Worm (Caenorhabditis elegans) whole organism, L4 larva: ENCODE data around the gene F47B8.18.
A peak's percentile ranks its signal among the peaks of the same experiment; 100 is the strongest.

ENCODE experiments used
- F10B5.3 ChIP-seq: sonication (generic microtip); optimal IDR thresholded peaks from 2 replicates; lab custom pipeline; 2016; ENCODE audit warnings: mild to moderate bottlenecking, missing genetic modification characterization, missing compliant biosample characterization
- F26F4.8 ChIP-seq: fragments of 200-800 bp; sonication (Bioruptor generic); conservative IDR thresholded peaks from 2 replicates; pipeline ENCODE4 v1.3.6; 2022; ENCODE audit warnings: missing genetic modification characterization, missing compliant biosample characterization
- F37D6.2 ChIP-seq: sonication (generic microtip); optimal IDR thresholded peaks from 2 replicates; lab custom pipeline; 2016; ENCODE audit warnings: mild to moderate bottlenecking, missing genetic modification characterization, missing compliant biosample characterization
- F49E8.2 ChIP-seq: sonication (generic microtip); optimal IDR thresholded peaks from 2 replicates; lab custom pipeline; 2016; ENCODE audit warnings: missing compliant biosample characterization, mild to moderate bottlenecking, missing genetic modification characterization, borderline replicate concordance
- T20F7.1 ChIP-seq: fragments of 200-800 bp; sonication (Bioruptor generic); optimal IDR thresholded peaks from 2 replicates; lab custom pipeline; 2018; ENCODE audit warnings: mild to moderate bottlenecking, missing genetic modification characterization, missing compliant biosample characterization
- Y48G9A.11 ChIP-seq: fragments of 200-800 bp; sonication (Bioruptor generic); IDR thresholded peaks from 2 replicates; pipeline ENCODE4 v1.3.6; 2022; ENCODE audit warnings: missing genetic modification reagents, missing genetic modification characterization, missing compliant biosample characterization
- Y5F2A.4 ChIP-seq: fragments of 200-800 bp; sonication (Bioruptor generic); optimal IDR thresholded peaks from 2 replicates; lab custom pipeline; 2018; ENCODE audit warnings: mild to moderate bottlenecking, missing genetic modification characterization, missing compliant biosample characterization
- ZK546.5 ChIP-seq, 2 experiments: sonication (generic microtip); optimal IDR thresholded peaks; 2 replicates each; lab custom pipeline; 2017; ENCODE audit warnings: missing biosample characterization in 2 of 2, missing genetic modification characterization in 2 of 2
- aly-2 ChIP-seq: sonication (generic microtip); optimal IDR thresholded peaks from 2 replicates; lab custom pipeline; 2018; ENCODE audit warnings: missing biosample characterization, missing genetic modification characterization
- ceh-32 ChIP-seq: sonication (generic microtip); optimal IDR thresholded peaks from 2 replicates; lab custom pipeline; 2016; ENCODE audit warnings: mild to moderate bottlenecking, missing genetic modification characterization, missing compliant biosample characterization; ENCODE audit not compliant: poor library complexity
- ceh-62 ChIP-seq: sonication (generic microtip); optimal IDR thresholded peaks from 2 replicates; lab custom pipeline; 2017; ENCODE audit warnings: missing biosample characterization, missing genetic modification characterization
- ceh-82 ChIP-seq: sonication (generic microtip); optimal IDR thresholded peaks from 2 replicates; lab custom pipeline; 2017; ENCODE audit warnings: missing biosample characterization, missing genetic modification characterization
- ctbp-1 ChIP-seq: fragments of 200-800 bp; sonication (Bioruptor generic); IDR thresholded peaks from 2 replicates; pipeline ENCODE4 v1.3.6; 2022; ENCODE audit warnings: missing genetic modification reagents, missing genetic modification characterization, missing compliant biosample characterization
- daf-16 ChIP-seq, 3 experiments: sonication (generic microtip); optimal IDR thresholded peaks; 2 replicates each; lab custom pipeline; 2016 to 2017; ENCODE audit warnings: missing genetic modification characterization in 3 of 3, missing genetic modification reagents in 3 of 3, mild to moderate bottlenecking in 2 of 3, missing compliant biosample characterization in 2 of 3, missing biosample characterization in 1 of 3, moderate library complexity in 1 of 3
- daf-19 ChIP-seq: fragments of 200-800 bp; sonication (Bioruptor generic); conservative IDR thresholded peaks from 2 replicates; pipeline ENCODE4 v1.3.6; 2022; ENCODE audit warnings: missing genetic modification characterization, missing compliant biosample characterization
- daf-8 ChIP-seq: fragments of 200-800 bp; sonication (Bioruptor generic); IDR thresholded peaks from 2 replicates; pipeline ENCODE4 v1.3.6; 2022; ENCODE audit warnings: missing genetic modification characterization, missing compliant biosample characterization
- dmd-8 ChIP-seq: fragments of 200-800 bp; sonication (Bioruptor generic); IDR thresholded peaks from 2 replicates; pipeline ENCODE4 v1.3.6; 2022; ENCODE audit warnings: missing genetic modification characterization, missing compliant biosample characterization
- dmd-9 ChIP-seq: fragments of 200-800 bp; sonication (Bioruptor generic); IDR thresholded peaks from 2 replicates; pipeline ENCODE4 v1.3.6; 2022; ENCODE audit warnings: missing genetic modification reagents, missing genetic modification characterization, missing compliant biosample characterization
- dpl-1 ChIP-seq: fragments of 150-350 bp; optimal IDR thresholded peaks from 2 replicates; lab custom pipeline; 2014; ENCODE audit warnings: missing biosample characterization, missing genetic modification reagents, missing genetic modification characterization
- hlh-30 ChIP-seq: sonication (generic microtip); optimal IDR thresholded peaks from 2 replicates; lab custom pipeline; 2017; ENCODE audit warnings: antibody characterized with exemption, mild to moderate bottlenecking, missing genetic modification characterization, missing compliant biosample characterization; ENCODE audit not compliant: insufficient read depth
- hmg-1.1 ChIP-seq: fragments of 200-800 bp; sonication (Bioruptor generic); IDR thresholded peaks from 2 replicates; pipeline ENCODE4 v1.3.6; 2022; ENCODE audit warnings: missing genetic modification reagents, missing genetic modification characterization, missing compliant biosample characterization
- lim-7 ChIP-seq: fragments of 200-800 bp; sonication (Bioruptor generic); IDR thresholded peaks from 2 replicates; pipeline ENCODE4 v1.3.6; 2022; ENCODE audit warnings: missing genetic modification characterization, missing compliant biosample characterization
- lin-13 ChIP-seq: fragments of 150-350 bp; optimal IDR thresholded peaks from 2 replicates; lab custom pipeline; 2014; ENCODE audit warnings: missing biosample characterization, missing genetic modification reagents, missing genetic modification characterization
- lin-29 ChIP-seq: fragments of 200-800 bp; sonication (Bioruptor generic); IDR thresholded peaks from 2 replicates; pipeline ENCODE4 v1.3.6; 2022; ENCODE audit warnings: missing genetic modification reagents, missing genetic modification characterization, missing compliant biosample characterization
- lir-3 ChIP-seq: sonication (generic microtip); optimal IDR thresholded peaks from 2 replicates; lab custom pipeline; 2016; ENCODE audit warnings: mild to moderate bottlenecking, missing genetic modification characterization, missing compliant biosample characterization
- lsy-2 ChIP-seq, 2 experiments: fragments of 150-350 bp in 1 of 2; sonication (generic microtip) in 1 of 2; optimal IDR thresholded peaks; 2 replicates each; lab custom pipeline; 2014 to 2017; ENCODE audit warnings: missing biosample characterization in 2 of 2, missing genetic modification characterization in 2 of 2
- madf-9 ChIP-seq: fragments of 200-800 bp; sonication (Bioruptor generic); conservative IDR thresholded peaks from 2 replicates; pipeline ENCODE4 v1.3.6; 2022; ENCODE audit warnings: missing genetic modification reagents, missing genetic modification characterization, missing compliant biosample characterization
- mes-2 ChIP-seq: sonication (generic microtip); optimal IDR thresholded peaks from 2 replicates; lab custom pipeline; 2016; ENCODE audit warnings: missing genotype, mild to moderate bottlenecking, missing genetic modification characterization, missing compliant biosample characterization; ENCODE audit not compliant: poor library complexity, severe bottlenecking
- nhr-10 ChIP-seq: fragments of 150-350 bp; optimal IDR thresholded peaks from 2 replicates; lab custom pipeline; 2014; ENCODE audit warnings: missing biosample characterization, missing genetic modification characterization
- nhr-102 ChIP-seq: sonication (generic microtip); optimal IDR thresholded peaks from 2 replicates; lab custom pipeline; 2016; ENCODE audit warnings: mild to moderate bottlenecking, missing genetic modification characterization, moderate library complexity, missing compliant biosample characterization
- nhr-237 ChIP-seq: sonication (generic microtip); optimal IDR thresholded peaks from 2 replicates; lab custom pipeline; 2017; ENCODE audit warnings: missing biosample characterization, missing genetic modification characterization
- nhr-25 ChIP-seq: sonication (generic microtip); optimal IDR thresholded peaks from 2 replicates; lab custom pipeline; 2017; ENCODE audit warnings: missing genetic modification characterization, mild to moderate bottlenecking, missing compliant biosample characterization, antibody characterized with exemption, moderate library complexity, borderline replicate concordance; ENCODE audit not compliant: insufficient read depth
- nhr-28 ChIP-seq: fragments of 150-350 bp; optimal IDR thresholded peaks from 2 replicates; lab custom pipeline; 2014; ENCODE audit warnings: missing biosample characterization, missing genetic modification characterization
- nhr-41 ChIP-seq: fragments of 200-800 bp; sonication (Bioruptor generic); IDR thresholded peaks from 2 replicates; pipeline ENCODE4 v1.3.6; 2022; ENCODE audit warnings: missing genetic modification reagents, missing genetic modification characterization, missing compliant biosample characterization
- nhr-48 ChIP-seq: sonication (generic microtip); optimal IDR thresholded peaks from 2 replicates; lab custom pipeline; 2016; ENCODE audit warnings: mild to moderate bottlenecking, missing genetic modification characterization, missing compliant biosample characterization
- nhr-76 ChIP-seq: fragments of 150-350 bp; optimal IDR thresholded peaks from 2 replicates; lab custom pipeline; 2014; ENCODE audit warnings: missing biosample characterization, missing genetic modification characterization
- nhr-77 ChIP-seq: fragments of 150-350 bp; optimal IDR thresholded peaks from 2 replicates; lab custom pipeline; 2014; ENCODE audit warnings: missing biosample characterization, missing genetic modification characterization
- rbr-2 ChIP-seq: sonication (generic microtip); optimal IDR thresholded peaks from 2 replicates; lab custom pipeline; 2016; ENCODE audit warnings: missing genotype, missing genetic modification characterization, missing compliant biosample characterization
- sdz-12 ChIP-seq: fragments of 200-800 bp; sonication (Bioruptor generic); optimal IDR thresholded peaks from 2 replicates; lab custom pipeline; 2018; ENCODE audit warnings: mild to moderate bottlenecking, missing genetic modification characterization, missing compliant biosample characterization
- skn-1 ChIP-seq: fragments of 150-350 bp; optimal IDR thresholded peaks from 2 replicates; lab custom pipeline; 2014; ENCODE audit warnings: missing biosample characterization, missing genetic modification characterization
- snpc-4 ChIP-seq: fragments of 150-350 bp; optimal IDR thresholded peaks from 2 replicates; lab custom pipeline; 2014; ENCODE audit warnings: missing biosample characterization, missing genetic modification characterization
- spr-3 ChIP-seq: fragments of 200-800 bp; sonication (Bioruptor generic); optimal IDR thresholded peaks from 2 replicates; lab custom pipeline; 2018; ENCODE audit warnings: mild to moderate bottlenecking, missing genetic modification characterization, missing compliant biosample characterization
- tra-1 ChIP-seq: fragments of 200-800 bp; sonication (Bioruptor generic); IDR thresholded peaks from 2 replicates; pipeline ENCODE4 v1.3.6; 2022; ENCODE audit warnings: missing genetic modification reagents, missing genetic modification characterization, missing compliant biosample characterization
- unc-39 ChIP-seq: sonication (generic microtip); optimal IDR thresholded peaks from 2 replicates; lab custom pipeline; 2017; ENCODE audit warnings: missing biosample characterization, missing genetic modification characterization
- vab-7 ChIP-seq: fragments of 200-800 bp; sonication (Bioruptor generic); IDR thresholded peaks from 2 replicates; pipeline ENCODE4 v1.3.6; 2022; ENCODE audit warnings: missing genetic modification reagents, missing genetic modification characterization, missing compliant biosample characterization
- zfp-2 ChIP-seq: sonication (generic microtip); optimal IDR thresholded peaks from 2 replicates; lab custom pipeline; 2016; ENCODE audit warnings: mild to moderate bottlenecking, missing genetic modification characterization, missing compliant biosample characterization
- zfp-3 ChIP-seq: fragments of 200-800 bp; sonication (Bioruptor generic); conservative IDR thresholded peaks from 2 replicates; pipeline ENCODE4 v1.3.6; 2022; ENCODE audit warnings: missing genetic modification reagents, missing genetic modification characterization, missing compliant biosample characterization
- zip-11 ChIP-seq: fragments of 200-800 bp; sonication (Bioruptor generic); IDR thresholded peaks from 2 replicates; pipeline ENCODE4 v1.3.6; 2022; ENCODE audit warnings: missing genetic modification characterization, missing compliant biosample characterization

The F47B8.18 gene

ce11 chrV:14324502-14325467 is at the start of gene F47B8.18, which contains the start of gene F47B8.4:
Gene F47B8.18, minus strand, starts transcription at chrV:14325464.
Gene F47B8.4, minus strand, starts transcription at chrV:14324673.
- TF ChIP-seq zfp-3 (no peak), daf-19 (GFP tag; lab: Robert Waterston, UW) (no peak), daf-16 (GFP tag; optimal IDR thresholded peaks at IDR 0.05; lab: Kevin White, UChicago) (no peak), daf-16 (tag; optimal IDR thresholded peaks at IDR 0.05; lab: Kevin White, UChicago) (peak; percentile 99), ceh-32 (tag; lab: Kevin White, UChicago) (no peak), nhr-28 (peak; percentile 76), ZK546.5 (tag; optimal IDR thresholded peaks at IDR 0.05; lab: Kevin White, UChicago) (no peak), zip-11 (GFP tag; lab: Robert Waterston, UW) (no peak), nhr-76 (tag; lab: Kevin White, UChicago) (no peak), ctbp-1 (GFP tag; lab: Robert Waterston, UW) (no peak), dpl-1 (GFP tag; lab: Kevin White, UChicago) (no peak), zfp-2 (tag; lab: Kevin White, UChicago) (no peak), unc-39 (tag; lab: Kevin White, UChicago) (no peak), hmg-1.1 (GFP tag; lab: Robert Waterston, UW) (no peak), F26F4.8 (0 out of 2 replicates have a peak, but pooled peaks have one; percentile 3), daf-8 (GFP tag; lab: Robert Waterston, UW) (no peak), snpc-4 (no peak), sdz-12 (GFP tag; lab: Kevin White, UChicago) (no peak), ceh-82 (tag; lab: Kevin White, UChicago) (no peak), vab-7 (GFP tag; lab: Robert Waterston, UW) (0 out of 2 replicates have a peak, but pooled peaks have one; percentile 17), hlh-30 (tag; lab: Kevin White, UChicago) (peak; percentile 45), F49E8.2 (tag; lab: Kevin White, UChicago) (no peak), nhr-10 (tag; lab: Kevin White, UChicago) (no peak), lir-3 (tag; lab: Kevin White, UChicago) (no peak), rbr-2 (tag; lab: Kevin White, UChicago) (no peak), lin-13 (GFP tag; lab: Kevin White, UChicago) (no peak), lsy-2 (tag; optimal IDR thresholded peaks at IDR 0.05; lab: Kevin White, UChicago) (no peak), nhr-77 (tag; lab: Kevin White, UChicago) (peak; percentile 20), nhr-102 (tag; lab: Kevin White, UChicago) (no peak), skn-1 (tag; lab: Kevin White, UChicago) (no peak), Y48G9A.11 (no peak), madf-9 (GFP tag; lab: Robert Waterston, UW) (no peak), F10B5.3 (no peak), nhr-48 (tag; lab: Kevin White, UChicago) (no peak), T20F7.1 (GFP tag; lab: Kevin White, UChicago) (no peak), lim-7 (GFP tag; lab: Robert Waterston, UW) (peak; percentile 32; the same call in 1 of the 2 replicates), mes-2 (tag; lab: Kevin White, UChicago) (no peak), ceh-62 (tag; lab: Kevin White, UChicago) (no peak), nhr-237 (tag; lab: Kevin White, UChicago) (no peak), aly-2 (tag; lab: Kevin White, UChicago) (no peak), nhr-25 (no peak), Y5F2A.4 (GFP tag; lab: Kevin White, UChicago) (no peak), tra-1 (GFP tag; lab: Robert Waterston, UW) (no peak), lin-29 (GFP tag; lab: Robert Waterston, UW) (no peak), nhr-41 (GFP tag; lab: Robert Waterston, UW) (0 out of 2 replicates have a peak, but pooled peaks have one; percentile 6), dmd-8 (no peak), spr-3 (GFP tag; lab: Kevin White, UChicago) (no peak), F37D6.2 (tag; lab: Kevin White, UChicago) (no peak), dmd-9 (GFP tag; lab: Robert Waterston, UW) (0 out of 2 replicates have a peak, but pooled peaks have one; percentile 33)
